Fruit fly (Drosophila melanogaster): Measurements from ENCODE around the gene Rh3.
A peak's percentile ranks its signal among the peaks of the same experiment; 100 is the strongest.

DNA sequence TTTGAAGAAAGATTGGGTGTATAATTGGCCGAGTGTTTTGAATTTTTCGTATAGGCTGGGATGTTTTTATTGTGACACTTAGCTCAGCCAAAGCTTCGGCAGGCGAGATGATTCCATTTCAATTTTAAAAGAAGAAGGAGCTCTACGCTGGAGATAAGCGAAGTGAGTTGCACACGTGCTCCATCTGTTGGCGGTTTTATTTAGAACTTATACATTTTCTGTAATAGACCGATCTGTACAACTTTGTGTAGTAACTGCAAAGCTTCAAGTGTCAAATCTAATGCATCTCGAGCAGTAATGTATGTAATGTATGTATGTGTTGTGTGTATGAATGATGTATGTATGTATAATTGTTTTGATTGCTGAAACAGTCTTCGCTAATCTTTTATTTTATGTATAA, 15.8 kb downstream of the Rh3 start:
- TF ChIP-seq CTCF (optimal IDR thresholded peaks at IDR 0.05) (peak; percentile 56), CG8478 (optimal IDR thresholded peaks at IDR 0.05) (no peak)

All from S2 (cell line).